Worm (Caenorhabditis elegans): ENCODE measurements around the gene Y73C8C.3.

DNA sequence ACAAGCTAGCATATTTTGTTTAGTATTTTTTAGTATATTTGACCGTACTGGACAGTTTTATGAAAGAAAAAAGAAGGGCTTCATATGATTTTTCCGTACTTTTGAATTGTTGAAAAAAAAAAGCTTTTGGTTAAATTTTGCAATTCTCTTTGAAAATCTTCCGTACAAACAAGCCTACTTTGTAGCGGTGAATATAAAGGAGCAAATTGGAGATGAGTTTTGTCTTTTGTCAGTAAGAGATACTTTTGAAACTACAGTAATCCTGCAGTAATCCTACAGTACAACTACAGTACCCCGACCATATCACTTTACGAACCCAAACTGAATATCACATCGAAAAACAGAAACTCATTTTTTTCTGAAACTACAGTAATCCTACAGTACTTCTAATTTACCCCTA is 7.3 kb downstream of the Y73C8C.3 start:
- TF ChIP-seq ceh-16 (tag; optimal IDR thresholded peaks at IDR 0.05) (no peak), blmp-1 (tag; optimal IDR thresholded peaks at IDR 0.05; ENCODE audit: insufficient read depth) (no peak), sma-3 (GFP tag; optimal IDR thresholded peaks at IDR 0.05) (no peak), zag-1 (tag; optimal IDR thresholded peaks at IDR 0.05) (no peak), ama-1 (optimal IDR thresholded peaks at IDR 0.05) (no peak), lsy-2 (tag; optimal IDR thresholded peaks at IDR 0.05) (no peak), unc-55 (GFP tag; optimal IDR thresholded peaks at IDR 0.05) (no peak), snpc-4 (tag; optimal IDR thresholded peaks at IDR 0.05) (no peak), aly-2 (tag; optimal IDR thresholded peaks at IDR 0.05) (no peak)

Data from whole organism, L2 larva.